Fruit fly (Drosophila melanogaster) whole organism, pupa: Measurements from ENCODE around the gene JMJD4.

Experiments
- CG10348 ChIP-seq: fragments of 200-800 bp; sonication (Bioruptor generic); IDR thresholded peaks from 2 replicates; pipeline ENCODE4 v1.3.6; 2022; ENCODE audit warnings: missing biosample characterization, missing genetic modification characterization
- CG12605 ChIP-seq: fragments of 200-800 bp; sonication (Bioruptor generic); IDR thresholded peaks from 2 replicates; pipeline ENCODE4 v1.3.6; 2022; ENCODE audit warnings: missing biosample characterization, missing genetic modification characterization
- CG13204 ChIP-seq: fragments of 200-800 bp; sonication (Bioruptor generic); optimal IDR thresholded peaks from 2 replicates; lab custom pipeline; 2018; ENCODE audit warnings: missing biosample characterization, mild to moderate bottlenecking, missing genetic modification characterization, moderate library complexity
- CG14655 ChIP-seq: fragments of 200-800 bp; sonication (Bioruptor generic); optimal IDR thresholded peaks from 3 replicates; lab custom pipeline; 2017; ENCODE audit warnings: mild to moderate bottlenecking, missing biosample characterization, missing genetic modification reagents, missing genetic modification characterization
- CG15710 ChIP-seq: fragments of 200-800 bp; sonication (Bioruptor generic); optimal IDR thresholded peaks from 2 replicates; lab custom pipeline; 2018; ENCODE audit warnings: missing biosample characterization, mild to moderate bottlenecking, missing genetic modification characterization, moderate library complexity
- CG17806 ChIP-seq: fragments of 200-800 bp; sonication (Bioruptor generic); optimal IDR thresholded peaks from 2 replicates; lab custom pipeline; 2018; ENCODE audit warnings: missing biosample characterization, mild to moderate bottlenecking, missing genetic modification characterization, moderate library complexity
- CG32121 ChIP-seq: fragments of 200-800 bp; sonication (Bioruptor generic); IDR thresholded peaks from 2 replicates; pipeline ENCODE4 v1.3.6; 2022; ENCODE audit warnings: missing biosample characterization, missing genetic modification characterization
- CG34367 ChIP-seq: fragments of 200-800 bp; sonication (Bioruptor generic); optimal IDR thresholded peaks from 2 replicates; lab custom pipeline; 2018; ENCODE audit warnings: missing biosample characterization, mild to moderate bottlenecking, missing genetic modification characterization
- CG4496 ChIP-seq: fragments of 200-800 bp; sonication (Bioruptor generic); IDR thresholded peaks from 3 replicates; pipeline ENCODE4 v1.3.6; 2022; ENCODE audit warnings: missing biosample characterization, missing genetic modification characterization
- CG8159 ChIP-seq: fragments of 200-800 bp; sonication (Bioruptor generic); optimal IDR thresholded peaks from 3 replicates; lab custom pipeline; 2018; ENCODE audit warnings: missing biosample characterization, mild to moderate bottlenecking, missing genetic modification characterization, moderate library complexity
- CG8301 ChIP-seq: fragments of 200-800 bp; sonication (Bioruptor generic); optimal IDR thresholded peaks from 2 replicates; lab custom pipeline; 2018; ENCODE audit warnings: missing biosample characterization, mild to moderate bottlenecking, missing genetic modification characterization
- CG9948 ChIP-seq: fragments of 200-800 bp; sonication (Bioruptor generic); optimal IDR thresholded peaks from 2 replicates; lab custom pipeline; 2018; ENCODE audit warnings: missing biosample characterization, mild to moderate bottlenecking, missing genetic modification characterization, moderate library complexity
- D1 ChIP-seq: fragments of 200-800 bp; sonication (Bioruptor generic); optimal IDR thresholded peaks from 2 replicates; lab custom pipeline; 2018; ENCODE audit warnings: missing biosample characterization, mild to moderate bottlenecking, missing genetic modification characterization, moderate library complexity
- EcR ChIP-seq: fragments of 200-800 bp; sonication (Bioruptor generic); optimal IDR thresholded peaks from 3 replicates; lab custom pipeline; 2019; ENCODE audit warnings: missing biosample characterization, missing genetic modification characterization, mild to moderate bottlenecking, moderate library complexity, missing genetic modification reagents
- Ets98B ChIP-seq: fragments of 200-800 bp; sonication (Bioruptor generic); IDR thresholded peaks from 2 replicates; pipeline ENCODE4 v1.3.6; 2022; ENCODE audit warnings: missing biosample characterization, missing genetic modification characterization
- Pif1A ChIP-seq: fragments of 200-800 bp; sonication (Bioruptor generic); optimal IDR thresholded peaks from 3 replicates; lab custom pipeline; 2016; ENCODE audit warnings: missing biosample characterization, missing genetic modification characterization
- Pif1B ChIP-seq: fragments of 200-800 bp; sonication (Bioruptor generic); optimal IDR thresholded peaks from 3 replicates; lab custom pipeline; 2016; ENCODE audit warnings: missing biosample characterization, missing genetic modification characterization
- Snoo ChIP-seq: fragments of 200-800 bp; sonication (Bioruptor generic); optimal IDR thresholded peaks from 3 replicates; lab custom pipeline; 2017; ENCODE audit warnings: missing biosample characterization, mild to moderate bottlenecking, missing genetic modification characterization, inconsistent platforms
- fd96Ca ChIP-seq: fragments of 200-800 bp; sonication (Bioruptor generic); IDR thresholded peaks from 3 replicates; pipeline ENCODE4 v1.3.6; 2022; ENCODE audit warnings: missing biosample characterization, missing genetic modification characterization
- gl ChIP-seq: fragments of 200-800 bp; sonication (Bioruptor generic); optimal IDR thresholded peaks from 2 replicates; lab custom pipeline; 2018; ENCODE audit warnings: missing biosample characterization, mild to moderate bottlenecking, missing genetic modification characterization
- rn ChIP-seq: fragments of 200-800 bp; sonication (Bioruptor generic); IDR thresholded peaks from 2 replicates; pipeline ENCODE4 v1.3.6; 2022; ENCODE audit warnings: missing biosample characterization, missing genetic modification characterization

JMJD4 gene

DNA sequence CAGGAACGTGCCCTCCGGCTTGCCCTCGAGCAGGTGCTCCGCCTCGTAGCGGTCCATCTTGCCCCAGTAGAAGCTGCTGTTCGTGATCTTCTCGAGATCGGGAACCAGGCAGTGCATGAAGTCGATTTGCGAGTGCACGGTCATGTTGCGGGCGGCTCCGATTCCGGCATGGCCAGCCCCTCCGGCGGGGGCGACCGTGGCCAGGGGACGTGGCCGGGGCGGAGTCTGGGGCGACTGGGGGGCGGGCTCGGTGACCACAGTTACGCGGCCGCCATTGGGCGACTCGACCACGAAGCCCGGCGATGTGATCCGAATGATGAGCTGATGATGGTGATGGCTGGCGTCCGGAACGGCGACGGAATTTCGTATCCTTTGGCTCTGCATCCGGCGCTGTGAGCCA, 18.5 kb downstream of the JMJD4 start:
- TF ChIP-seq fd96Ca (GFP tag; lab: Robert Waterston, UW) (no peak), CG14655 (GFP tag; lab: Kevin White, UChicago) (no peak)

DNA sequence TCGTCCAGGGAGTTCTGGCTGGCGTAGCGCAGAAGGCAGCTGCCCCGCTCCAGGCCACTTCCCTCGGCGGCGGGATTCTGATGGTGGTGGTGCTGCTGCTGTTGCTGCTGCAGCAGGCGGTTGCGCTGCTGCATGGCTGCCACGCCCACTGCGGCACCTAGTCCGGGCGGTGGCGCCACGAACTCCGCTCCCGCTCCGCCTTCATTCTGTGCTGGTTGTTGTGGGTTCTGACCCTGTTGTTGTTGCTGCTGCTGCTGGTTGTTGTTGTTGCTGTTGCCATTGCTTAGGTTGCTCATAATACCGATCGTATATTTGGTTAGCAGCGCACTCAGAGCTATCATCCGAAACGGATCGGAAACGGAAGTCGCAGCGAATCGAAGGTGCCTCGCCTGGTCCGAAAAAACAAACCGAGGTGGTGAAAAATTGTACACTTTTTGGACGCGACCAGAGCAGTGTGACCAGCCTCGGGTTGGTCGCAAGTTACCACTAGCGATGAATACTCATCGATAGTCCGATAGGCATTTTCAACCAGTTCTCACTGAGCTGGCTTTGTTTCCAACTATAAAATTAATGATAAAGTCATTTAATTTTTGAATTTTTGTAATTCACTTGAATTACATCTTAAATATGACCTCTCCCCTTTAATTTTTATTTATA, 21.4 kb downstream of the JMJD4 start, which contains the start of gene kel:
TSS of gene kel (minus strand) at position 493 of the 657 bp plus-strand sequence.
- no peak for TF ChIP-seq CG4496 (GFP tag; lab: Robert Waterston, UW)
- TF ChIP-seq fd96Ca (GFP tag; lab: Robert Waterston, UW) = 0 out of 3 replicates have a peak, but pooled peaks have one; percentile 34
- TF ChIP-seq gl (tag; lab: Kevin White, UChicago) = peak; percentile 33
- TF ChIP-seq CG12605 (GFP tag; lab: Robert Waterston, UW) = no peak
- TF ChIP-seq EcR = peak; percentile 19
- peak; percentile 31 for TF ChIP-seq Snoo (tag; lab: Kevin White, UChicago)
- TF ChIP-seq D1 (tag; lab: Kevin White, UChicago) = peak; percentile 85

DNA sequence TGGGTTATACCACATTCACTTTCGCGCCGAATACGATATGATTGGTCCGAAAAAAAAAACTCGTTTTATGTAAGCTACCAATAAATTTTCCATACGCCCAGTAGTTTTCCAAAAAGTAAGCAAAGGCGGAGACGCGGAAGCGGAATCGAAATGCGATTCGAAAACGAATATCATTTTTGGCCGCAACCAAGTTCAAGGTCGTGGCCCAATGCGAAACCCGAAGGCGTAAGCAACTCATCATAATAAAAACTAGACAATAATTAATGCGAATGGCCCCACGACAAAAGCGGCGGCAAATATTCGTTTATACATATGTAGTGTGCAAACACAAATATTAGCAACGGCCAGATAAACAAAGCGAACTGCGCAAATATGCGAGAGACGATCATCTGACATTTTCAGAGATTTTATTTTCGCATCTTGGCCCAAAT, 22.6 kb downstream of the JMJD4 start:
- TF ChIP-seq gl (tag; lab: Kevin White, UChicago) (no peak), rn (no peak), CG12605 (GFP tag; lab: Robert Waterston, UW) (no peak), CG13204 (GFP tag; lab: Kevin White, UChicago) (no peak), EcR (no peak), D1 (tag; lab: Kevin White, UChicago) (no peak), Snoo (tag; lab: Kevin White, UChicago) (no peak), CG17806 (tag; lab: Kevin White, UChicago) (no peak), fd96Ca (GFP tag; lab: Robert Waterston, UW) (no peak), Ets98B (no peak), CG8159 (tag; lab: Kevin White, UChicago) (no peak), CG8301 (tag; lab: Kevin White, UChicago) (no peak), CG15710 (tag; lab: Kevin White, UChicago) (no peak), Pif1B (no peak), Pif1A (GFP tag; lab: Kevin White, UChicago) (no peak), CG4496 (GFP tag; lab: Robert Waterston, UW) (no peak; the same call in 2 of the 3 replicates), CG34367 (tag; lab: Kevin White, UChicago) (no peak), CG10348 (GFP tag; lab: Robert Waterston, UW) (no peak), CG32121 (no peak)

- TF ChIP-seq CG34367 (tag; lab: Kevin White, UChicago) (no peak), CG13204 (GFP tag; lab: Kevin White, UChicago) (no peak), Pif1A (GFP tag; lab: Kevin White, UChicago) (no peak), CG9948 (tag; lab: Kevin White, UChicago) (no peak), CG32121 (no peak), EcR (peak; percentile 93), CG12605 (GFP tag; lab: Robert Waterston, UW) (no peak), D1 (tag; lab: Kevin White, UChicago) (no peak)
Observed at dm6 chr2L:18134615-18135014, 24.5 kb downstream of the JMJD4 start.

DNA sequence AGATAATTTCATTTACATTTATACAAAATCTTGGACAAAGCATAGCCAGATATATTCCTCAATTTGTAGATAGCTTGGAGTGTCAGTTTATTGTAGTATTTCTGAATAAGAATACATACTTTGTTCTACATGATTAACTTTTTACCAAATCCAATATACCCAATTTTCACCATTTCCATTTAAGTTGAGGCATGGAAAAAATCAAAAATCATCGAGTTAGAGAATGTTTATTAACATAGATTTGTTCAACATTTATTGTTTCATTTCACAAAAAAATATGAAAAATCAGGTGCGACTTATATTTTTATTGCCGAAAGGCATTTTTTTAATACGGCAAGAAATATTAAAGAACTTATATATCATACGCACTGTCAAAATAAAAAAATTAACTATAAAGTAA, 33.4 kb downstream of the JMJD4 start, which contains the start of gene Grl36b:
TSS of gene Grl36b (minus strand) at position 101 of the 400 bp plus-strand sequence.
- TF ChIP-seq CG34367 (tag; lab: Kevin White, UChicago) (no peak), CG12605 (GFP tag; lab: Robert Waterston, UW) (no peak), Pif1B (no peak), CG13204 (GFP tag; lab: Kevin White, UChicago) (no peak), Ets98B (no peak), CG14655 (GFP tag; lab: Kevin White, UChicago) (no peak), CG8159 (tag; lab: Kevin White, UChicago) (no peak), D1 (tag; lab: Kevin White, UChicago) (no peak), EcR (no peak), CG10348 (GFP tag; lab: Robert Waterston, UW) (no peak), gl (tag; lab: Kevin White, UChicago) (no peak), CG8301 (tag; lab: Kevin White, UChicago) (no peak), CG15710 (tag; lab: Kevin White, UChicago) (no peak), CG32121 (no peak), CG9948 (tag; lab: Kevin White, UChicago) (no peak), rn (no peak), CG17806 (tag; lab: Kevin White, UChicago) (no peak)

- TF ChIP-seq CG8301 (tag; lab: Kevin White, UChicago) (no peak), D1 (tag; lab: Kevin White, UChicago) (no peak), fd96Ca (GFP tag; lab: Robert Waterston, UW) (no peak)
Observed at dm6 chr2L:18122920-18123319, 36.2 kb downstream of the JMJD4 start.

DNA sequence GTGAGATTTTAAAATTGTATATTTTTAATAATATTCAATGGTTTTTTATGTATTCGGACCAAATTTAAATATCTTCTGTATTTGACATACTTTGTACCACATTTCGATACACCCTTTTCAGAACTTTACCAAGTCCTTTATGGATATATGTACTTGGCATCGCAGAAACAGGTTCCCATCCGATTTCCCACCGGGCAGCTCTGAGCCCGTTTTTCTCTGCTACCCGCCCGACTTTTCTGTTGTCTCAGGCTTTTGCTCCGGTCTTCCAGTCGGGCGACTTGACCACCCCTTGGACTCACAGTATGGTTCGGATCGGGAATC, 36.9 kb downstream of the JMJD4 start:
- TF ChIP-seq CG13204 (GFP tag; lab: Kevin White, UChicago) (no peak), CG17806 (tag; lab: Kevin White, UChicago) (peak; percentile 73), CG4496 (GFP tag; lab: Robert Waterston, UW) (0 out of 3 replicates have a peak, but pooled peaks have one; percentile 6), CG8159 (tag; lab: Kevin White, UChicago) (peak; percentile 81), gl (tag; lab: Kevin White, UChicago) (no peak), CG15710 (tag; lab: Kevin White, UChicago) (peak; percentile 71), CG32121 (peak; percentile 19; the same call in 1 of the 2 replicates), rn (no peak), fd96Ca (GFP tag; lab: Robert Waterston, UW) (peak; percentile 44; the same call in 2 of the 3 replicates), CG34367 (tag; lab: Kevin White, UChicago) (peak; percentile 81), Snoo (tag; lab: Kevin White, UChicago) (no peak), CG8301 (tag; lab: Kevin White, UChicago) (peak; percentile 77), CG9948 (tag; lab: Kevin White, UChicago) (peak; percentile 81), D1 (tag; lab: Kevin White, UChicago) (no peak), CG10348 (GFP tag; lab: Robert Waterston, UW) (peak; percentile 37; the same call in 1 of the 2 replicates), CG12605 (GFP tag; lab: Robert Waterston, UW) (no peak), CG14655 (GFP tag; lab: Kevin White, UChicago) (peak; percentile 79), Pif1A (GFP tag; lab: Kevin White, UChicago) (peak; percentile 10), Ets98B (no peak), Pif1B (peak; percentile 39), EcR (peak; percentile 12)
